Worm (Caenorhabditis elegans) whole organism, late embryonic: ENCODE measurements around the gene R31.2.

Experiments used
- C08G9.2 ChIP-seq: sonication (generic microtip); optimal IDR thresholded peaks from 2 replicates; lab custom pipeline; 2016; ENCODE audit warnings: mild to moderate bottlenecking, missing genetic modification characterization, moderate library complexity, missing compliant biosample characterization
- ceh-9 ChIP-seq: sonication (generic microtip); optimal IDR thresholded peaks from 2 replicates; lab custom pipeline; 2016; ENCODE audit warnings: mild to moderate bottlenecking, missing genetic modification characterization, inconsistent platforms, missing compliant biosample characterization
- pqm-1 ChIP-seq: sonication (generic microtip); optimal IDR thresholded peaks from 2 replicates; lab custom pipeline; 2016; ENCODE audit warnings: missing genetic modification characterization, missing compliant biosample characterization

DNA sequence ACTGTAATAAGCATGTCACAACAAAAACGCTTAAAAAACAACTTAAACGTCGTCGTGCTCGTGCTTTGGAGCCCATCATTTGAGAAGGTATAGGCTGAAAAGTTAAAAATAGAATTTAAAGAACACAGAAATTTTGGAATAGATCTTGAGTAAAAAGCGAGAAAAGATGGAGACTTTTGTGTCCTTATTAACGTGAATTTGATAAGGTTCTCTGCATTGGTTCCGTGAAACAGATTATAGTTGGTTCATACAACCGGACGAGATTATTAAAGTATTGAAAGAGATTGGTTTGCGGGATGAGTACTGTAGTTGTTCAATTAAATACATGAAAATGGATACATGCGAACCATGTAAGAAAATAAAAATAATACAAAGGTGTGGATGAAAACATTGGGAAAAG is 20.3 kb downstream of the R31.2 start, which contains the start of gene gpla-1:
- TF ChIP-seq C08G9.2 (tag; lab: Kevin White, UChicago) (no peak), ceh-9 (tag; lab: Kevin White, UChicago) (no peak), pqm-1 (tag; lab: Kevin White, UChicago) (no peak)
